Fruit fly (Drosophila melanogaster) whole organism, embryonic: ENCODE data around the gene Prx2.

Experiments
- Abd-B ChIP-seq: fragments of 200-800 bp; sonication (Bioruptor generic); optimal IDR thresholded peaks from 2 replicates; lab custom pipeline; 2018; ENCODE audit warnings: missing biosample characterization, mild to moderate bottlenecking, missing genetic modification characterization, moderate library complexity
- CG10543 ChIP-seq: fragments of 200-800 bp; sonication (Bioruptor generic); optimal IDR thresholded peaks from 3 replicates; lab custom pipeline; 2017; ENCODE audit warnings: missing biosample characterization, mild to moderate bottlenecking, missing genetic modification characterization, moderate library complexity
- CG12071 ChIP-seq: fragments of 200-800 bp; sonication (Bioruptor generic); optimal IDR thresholded peaks from 3 replicates; lab custom pipeline; 2018; ENCODE audit warnings: missing biosample characterization, mild to moderate bottlenecking, missing genetic modification characterization
- CG12219 ChIP-seq: fragments of 200-800 bp; sonication (Bioruptor generic); optimal IDR thresholded peaks from 3 replicates; lab custom pipeline; 2018; ENCODE audit warnings: missing biosample characterization, mild to moderate bottlenecking, missing genetic modification characterization
- CG12236 ChIP-seq: fragments of 200-800 bp; sonication (Bioruptor generic); optimal IDR thresholded peaks from 2 replicates; lab custom pipeline; 2016; ENCODE audit warnings: missing biosample characterization, missing genetic modification characterization
- CG14860 ChIP-seq: fragments of 200-800 bp; sonication (Bioruptor generic); IDR thresholded peaks from 3 replicates; pipeline ENCODE4 v1.3.6; 2022; ENCODE audit warnings: missing biosample characterization, missing genetic modification characterization; ENCODE audit not compliant: partially characterized antibody
- CG15696 ChIP-seq: fragments of 200-800 bp; sonication (Bioruptor generic); optimal IDR thresholded peaks from 2 replicates; lab custom pipeline; 2019; ENCODE audit warnings: missing biosample characterization, mild to moderate bottlenecking, missing genetic modification characterization, moderate library complexity
- CG16813 ChIP-seq: fragments of 200-800 bp; sonication (Bioruptor generic); IDR thresholded peaks from 3 replicates; pipeline ENCODE4 v1.3.6; 2022; ENCODE audit warnings: missing biosample characterization, missing genetic modification characterization; ENCODE audit not compliant: partially characterized antibody
- CG17612 ChIP-seq: fragments of 200-800 bp; sonication (Bioruptor generic); IDR thresholded peaks from 2 replicates; pipeline ENCODE4 v1.3.6; 2022; ENCODE audit warnings: missing biosample characterization, missing genetic modification characterization
- CG18011 ChIP-seq: fragments of 200-800 bp; sonication (Bioruptor generic); optimal IDR thresholded peaks from 2 replicates; lab custom pipeline; 2017; ENCODE audit warnings: missing biosample characterization, missing genetic modification characterization, mild to moderate bottlenecking, moderate library complexity, missing genotype
- CG2120 ChIP-seq: fragments of 200-800 bp; sonication (Bioruptor generic); optimal IDR thresholded peaks from 3 replicates; lab custom pipeline; 2016; ENCODE audit warnings: missing biosample characterization, missing genetic modification characterization
- CG2678 ChIP-seq: fragments of 200-800 bp; sonication (Bioruptor generic); optimal IDR thresholded peaks from 3 replicates; lab custom pipeline; 2019; ENCODE audit warnings: missing biosample characterization, mild to moderate bottlenecking, missing genetic modification characterization, moderate library complexity
- CG31365 ChIP-seq: fragments of 200-800 bp; sonication (Bioruptor generic); optimal IDR thresholded peaks from 2 replicates; lab custom pipeline; 2018; ENCODE audit warnings: missing biosample characterization, mild to moderate bottlenecking, missing genetic modification characterization
- CG3995 ChIP-seq: fragments of 200-800 bp; sonication (Bioruptor generic); optimal IDR thresholded peaks from 3 replicates; lab custom pipeline; 2016; ENCODE audit warnings: missing biosample characterization, missing genetic modification characterization
- CG4404 ChIP-seq: fragments of 200-800 bp; sonication (Bioruptor generic); IDR thresholded peaks from 2 replicates; pipeline ENCODE4 v1.3.6; 2022; ENCODE audit warnings: missing biosample characterization, missing genetic modification characterization
- CG6254 ChIP-seq: fragments of 200-800 bp; sonication (Bioruptor generic); optimal IDR thresholded peaks from 3 replicates; lab custom pipeline; 2017; ENCODE audit warnings: mild to moderate bottlenecking, missing biosample characterization, missing genetic modification reagents, missing genetic modification characterization
- CG7372 ChIP-seq: fragments of 200-800 bp; sonication (Bioruptor generic); IDR thresholded peaks from 2 replicates; pipeline ENCODE4 v1.3.6; 2022; ENCODE audit warnings: missing biosample characterization, missing genetic modification characterization
- CG7839 ChIP-seq: fragments of 200-800 bp; sonication (Bioruptor generic); optimal IDR thresholded peaks from 3 replicates; lab custom pipeline; 2018; ENCODE audit warnings: missing biosample characterization, mild to moderate bottlenecking, missing genetic modification characterization, moderate library complexity
- CG8281 ChIP-seq: fragments of 200-800 bp; sonication (Bioruptor generic); optimal IDR thresholded peaks from 2 replicates; lab custom pipeline; 2018; ENCODE audit warnings: missing biosample characterization, mild to moderate bottlenecking, missing genetic modification characterization, moderate library complexity
- CG8478 ChIP-seq: fragments of >200 bp; optimal IDR thresholded peaks from 2 replicates; lab custom pipeline; 2018
- CG9609 ChIP-seq: fragments of 200-800 bp; sonication (Bioruptor generic); optimal IDR thresholded peaks from 3 replicates; lab custom pipeline; 2016; ENCODE audit warnings: missing biosample characterization, missing genetic modification characterization
- CG9932 ChIP-seq: fragments of 200-800 bp; sonication (Bioruptor generic); IDR thresholded peaks from 2 replicates; pipeline ENCODE4 v1.3.6; 2022; ENCODE audit warnings: missing biosample characterization, missing genetic modification characterization
- D19A ChIP-seq: fragments of 200-800 bp; optimal IDR thresholded peaks from 3 replicates; lab custom pipeline; 2019; ENCODE audit warnings: missing biosample characterization, mild to moderate bottlenecking, missing genetic modification characterization, moderate library complexity
- Doc3 ChIP-seq: fragments of 200-800 bp; sonication (Bioruptor generic); IDR thresholded peaks from 3 replicates; pipeline ENCODE4 v1.3.6; 2022; ENCODE audit warnings: missing biosample characterization, missing genetic modification characterization; ENCODE audit not compliant: partially characterized antibody
- ERR ChIP-seq: fragments of 200-800 bp; sonication (Bioruptor generic); optimal IDR thresholded peaks from 2 replicates; lab custom pipeline; 2016; ENCODE audit warnings: missing biosample characterization, missing genetic modification characterization
- Hand ChIP-seq: fragments of 200-800 bp; sonication (Bioruptor generic); optimal IDR thresholded peaks from 2 replicates; lab custom pipeline; 2017; ENCODE audit warnings: mild to moderate bottlenecking, missing biosample characterization, missing genetic modification reagents, missing genetic modification characterization
- Hr78 ChIP-seq, 2 experiments: fragments of 200-800 bp in 1 of 2; fragments of >200 bp in 1 of 2; sonication (Bioruptor generic) in 1 of 2; optimal IDR thresholded peaks; 2 replicates each; lab custom pipeline; 2017 to 2019; ENCODE audit warnings: missing biosample characterization in 2 of 2, missing genetic modification characterization in 2 of 2, mild to moderate bottlenecking in 1 of 2, moderate library complexity in 1 of 2
- Meics ChIP-seq: fragments of 200-800 bp; sonication (Bioruptor generic); optimal IDR thresholded peaks from 2 replicates; lab custom pipeline; 2017; ENCODE audit warnings: missing biosample characterization, mild to moderate bottlenecking, missing genetic modification characterization
- NfI ChIP-seq: fragments of 200-800 bp; sonication (Bioruptor generic); optimal IDR thresholded peaks from 3 replicates; lab custom pipeline; 2018; ENCODE audit warnings: missing biosample characterization, mild to moderate bottlenecking, missing genetic modification characterization, moderate library complexity
- Optix ChIP-seq: fragments of 200-800 bp; sonication (Bioruptor generic); IDR thresholded peaks from 3 replicates; pipeline ENCODE4 v1.3.6; 2022; ENCODE audit warnings: missing biosample characterization, missing genetic modification characterization
- Rfx ChIP-seq: fragments of 200-800 bp; sonication (Bioruptor generic); IDR thresholded peaks from 2 replicates; pipeline ENCODE4 v1.3.6; 2022; ENCODE audit warnings: missing biosample characterization, missing genetic modification characterization
- Rx ChIP-seq: fragments of 200-800 bp; sonication (Bioruptor generic); IDR thresholded peaks from 2 replicates; pipeline ENCODE4 v1.3.6; 2022; ENCODE audit warnings: missing biosample characterization, missing genetic modification characterization
- crol ChIP-seq: fragments of 200-800 bp; sonication (Bioruptor generic); IDR thresholded peaks from 2 replicates; pipeline ENCODE4 v1.3.6; 2022; ENCODE audit warnings: missing biosample characterization, missing genetic modification characterization
- dan ChIP-seq: fragments of 200-800 bp; sonication (Bioruptor generic); IDR thresholded peaks from 2 replicates; pipeline ENCODE4 v1.3.6; 2022; ENCODE audit warnings: missing biosample characterization, missing genetic modification characterization
- eve ChIP-seq, 2 experiments: fragments of >200 bp; optimal IDR thresholded peaks; 2 replicates each; lab custom pipeline; 2017; ENCODE audit warnings: missing biosample characterization in 2 of 2, missing genetic modification characterization in 2 of 2
- eyg ChIP-seq: fragments of 200-800 bp; sonication (Bioruptor generic); optimal IDR thresholded peaks from 3 replicates; lab custom pipeline; 2016; ENCODE audit warnings: missing biosample characterization, missing genetic modification characterization
- fd64A ChIP-seq: fragments of 200-800 bp; sonication (Bioruptor generic); optimal IDR thresholded peaks from 3 replicates; lab custom pipeline; 2018; ENCODE audit warnings: missing biosample characterization, mild to moderate bottlenecking, missing genetic modification characterization
- grau ChIP-seq: fragments of 200-800 bp; optimal IDR thresholded peaks from 3 replicates; lab custom pipeline; 2019; ENCODE audit warnings: missing biosample characterization, mild to moderate bottlenecking, missing genetic modification characterization, moderate library complexity
- insv ChIP-seq, 2 experiments: fragments of 200-800 bp; sonication (Bioruptor generic); optimal IDR thresholded peaks; 3 replicates each; lab custom pipeline; 2016 to 2018; ENCODE audit warnings: missing biosample characterization in 2 of 2, missing genetic modification characterization in 2 of 2
- mam ChIP-seq: fragments of 200-800 bp; sonication (Bioruptor generic); optimal IDR thresholded peaks from 3 replicates; lab custom pipeline; 2016; ENCODE audit warnings: missing biosample characterization, missing genetic modification characterization
- p53 ChIP-seq: fragments of 200-800 bp; sonication (Bioruptor generic); optimal IDR thresholded peaks from 2 replicates; lab custom pipeline; 2016; ENCODE audit warnings: missing biosample characterization, missing genetic modification characterization
- pan ChIP-seq, 4 experiments: fragments of >200 bp in 3 of 4; fragments of 200-800 bp in 1 of 4; sonication (Bioruptor generic) in 1 of 4; optimal IDR thresholded peaks in 3 of 4; IDR thresholded peaks in 1 of 4; 2 replicates each; pipeline versions ENCODE4 v1.3.6 to Lab custom; 2017 to 2022; ENCODE audit warnings: missing biosample characterization in 2 of 4, missing genetic modification characterization in 2 of 4, mixed read lengths in 1 of 4
- pfk ChIP-seq: fragments of 200-800 bp; sonication (Bioruptor generic); optimal IDR thresholded peaks from 2 replicates; lab custom pipeline; 2018; ENCODE audit warnings: missing biosample characterization, mild to moderate bottlenecking, missing genetic modification characterization, moderate library complexity
- slp2 ChIP-seq: fragments of 200-800 bp; sonication (Bioruptor generic); optimal IDR thresholded peaks from 2 replicates; lab custom pipeline; 2016; ENCODE audit warnings: missing biosample characterization, missing genetic modification characterization
- sr ChIP-seq: fragments of 200-800 bp; sonication (Bioruptor generic); IDR thresholded peaks from 3 replicates; pipeline ENCODE4 v1.3.6; 2022; ENCODE audit warnings: missing biosample characterization, missing genetic modification characterization
- ssp ChIP-seq: fragments of 200-800 bp; sonication (Bioruptor generic); IDR thresholded peaks from 2 replicates; pipeline ENCODE4 v1.3.6; 2022; ENCODE audit warnings: missing biosample characterization, missing genetic modification characterization
- stc ChIP-seq: fragments of 200-800 bp; sonication (Bioruptor generic); IDR thresholded peaks from 2 replicates; pipeline ENCODE4 v1.3.6; 2022; ENCODE audit warnings: missing biosample characterization, missing genetic modification characterization
- trh ChIP-seq: fragments of 200-800 bp; sonication (Bioruptor generic); optimal IDR thresholded peaks from 2 replicates; lab custom pipeline; 2016; ENCODE audit warnings: missing biosample characterization, missing genetic modification characterization
- zfh2 ChIP-seq: fragments of 200-800 bp; sonication (Bioruptor generic); optimal IDR thresholded peaks from 2 replicates; lab custom pipeline; 2016; ENCODE audit warnings: missing biosample characterization, missing genetic modification characterization

Gene Prx2

dm6 chrX:13303656-13304647 is 25.7 kb upstream of the Prx2 start (continued):
- TF ChIP-seq CG10543 (GFP tag; lab: Kevin White, UChicago) (peak; percentile 23), CG8478 (lab: Kevin White, UChicago) (peak; percentile 12), pan (optimal IDR thresholded peaks at IDR 0.05; lab: Kevin White, UChicago) (no peak), pan (GFP tag; optimal IDR thresholded peaks at IDR 0.05 in 1 of 2, IDR thresholded peaks at IDR 0.05 in 1 of 2) (no peak), dan (GFP tag; lab: Robert Waterston, UW) (no peak), ssp (GFP tag; lab: Robert Waterston, UW) (no peak), Abd-B (GFP tag; lab: Kevin White, UChicago) (no peak), CG12071 (GFP tag; lab: Kevin White, UChicago) (no peak), D19A (tag; lab: Kevin White, UChicago) (no peak), sr (GFP tag; lab: Robert Waterston, UW) (no peak), CG2678 (tag; lab: Kevin White, UChicago) (peak; percentile 13), CG12219 (GFP tag; lab: Kevin White, UChicago) (no peak), zfh2 (no peak), fd64A (GFP tag; lab: Kevin White, UChicago) (no peak), CG7372 (GFP tag; lab: Robert Waterston, UW) (no peak), CG9609 (no peak), Hr78 (GFP tag; optimal IDR thresholded peaks at IDR 0.05; lab: Kevin White, UChicago) (peak in 1 of 2 experiments; percentile 21), eyg (no peak), CG6254 (GFP tag; lab: Kevin White, UChicago) (no peak), insv (GFP tag; optimal IDR thresholded peaks at IDR 0.05; lab: Kevin White, UChicago) (no peak), Rx (no peak), pfk (no peak), CG2120 (GFP tag; lab: Kevin White, UChicago) (peak; percentile 12), CG14860 (no peak), CG9932 (no peak), stc (no peak), CG31365 (tag; lab: Kevin White, UChicago) (no peak), Hand (GFP tag; lab: Kevin White, UChicago) (no peak), CG17612 (GFP tag; lab: Robert Waterston, UW) (no peak), Doc3 (GFP tag; lab: Robert Waterston, UW) (no peak), grau (no peak), slp2 (GFP tag; lab: Kevin White, UChicago) (no peak), CG12236 (GFP tag; lab: Kevin White, UChicago) (no peak), Meics (GFP tag; lab: Kevin White, UChicago) (no peak), CG3995 (GFP tag; lab: Kevin White, UChicago) (no peak), Optix (GFP tag; lab: Robert Waterston, UW) (no peak), CG15696 (no peak), ERR (GFP tag; lab: Kevin White, UChicago) (no peak), CG18011 (GFP tag; lab: Kevin White, UChicago) (no peak), NfI (GFP tag; lab: Kevin White, UChicago) (no peak), eve (GFP tag; optimal IDR thresholded peaks at IDR 0.05; lab: Kevin White, UChicago) (no peak), CG7839 (tag; lab: Kevin White, UChicago) (peak; percentile 7), CG8281 (tag; lab: Kevin White, UChicago) (no peak), crol (GFP tag; lab: Robert Waterston, UW) (peak; percentile 98), CG16813 (no peak), trh (GFP tag; lab: Kevin White, UChicago) (no peak), mam (no peak), p53 (no peak), CG4404 (no peak), Rfx (GFP tag; lab: Robert Waterston, UW) (no peak)
